Fruit fly (Drosophila melanogaster) whole organism, wandering third instar larva: ENCODE data around the gene tup.

Source experiments
- Dfd ChIP-seq: fragments of >200 bp; optimal IDR thresholded peaks from 2 replicates; lab custom pipeline; 2017; ENCODE audit warnings: missing biosample characterization, missing genetic modification characterization
- Dif ChIP-seq: fragments of 200-275, 200-300 bp; sonication (Bioruptor generic); optimal IDR thresholded peaks from 2 replicates; lab custom pipeline; 2018; ENCODE audit warnings: missing biosample characterization, missing genetic modification characterization; ENCODE audit not compliant: partially characterized antibody
- Mio ChIP-seq: sonication (Bioruptor generic); optimal IDR thresholded peaks from 2 replicates; lab custom pipeline; 2016; ENCODE audit warnings: missing biosample characterization, missing genetic modification characterization
- N ChIP-seq: fragments of >200 bp; optimal IDR thresholded peaks from 2 replicates; lab custom pipeline; 2018; ENCODE audit warnings: missing biosample characterization, missing external identifiers, missing genetic modification characterization
- OdsH ChIP-seq: fragments of 200-800 bp; sonication (Bioruptor generic); optimal IDR thresholded peaks from 2 replicates; lab custom pipeline; 2016; ENCODE audit warnings: missing biosample characterization, mild to moderate bottlenecking, missing genetic modification characterization
- Rel ChIP-seq, 2 experiments: fragments of 200-800 bp; sonication (Bioruptor generic) in 1 of 2; optimal IDR thresholded peaks; 2 replicates in 1 of 2; 3 replicates in 1 of 2; lab custom pipeline; 2016 to 2019; ENCODE audit warnings: mild to moderate bottlenecking in 2 of 2, missing biosample characterization in 2 of 2, missing genetic modification characterization in 2 of 2, moderate library complexity in 1 of 2
- Vsx2 ChIP-seq: fragments of 200-300, 225-300 bp; sonication (Bioruptor generic); optimal IDR thresholded peaks from 2 replicates; lab custom pipeline; 2018; ENCODE audit warnings: missing biosample characterization, missing genetic modification characterization; ENCODE audit not compliant: partially characterized antibody
- dsf ChIP-seq: sonication (Bioruptor generic); optimal IDR thresholded peaks from 2 replicates; lab custom pipeline; 2016; ENCODE audit warnings: missing biosample characterization, missing genetic modification characterization, borderline replicate concordance
- h ChIP-seq: fragments of 200-800 bp; sonication (Bioruptor generic); optimal IDR thresholded peaks from 3 replicates; lab custom pipeline; 2016; ENCODE audit warnings: missing biosample characterization, mild to moderate bottlenecking, missing genetic modification characterization
- pan ChIP-seq: fragments of >200 bp; optimal IDR thresholded peaks from 2 replicates; lab custom pipeline; 2017
- psq ChIP-seq: fragments of 200-800 bp; sonication (Bioruptor generic); optimal IDR thresholded peaks from 3 replicates; lab custom pipeline; 2017; ENCODE audit warnings: missing biosample characterization, mild to moderate bottlenecking, missing genetic modification characterization, moderate library complexity
- rgr ChIP-seq: fragments of 200-800 bp; sonication (Bioruptor generic); optimal IDR thresholded peaks from 3 replicates; lab custom pipeline; 2016; ENCODE audit warnings: missing biosample characterization, mild to moderate bottlenecking, missing genetic modification characterization
- woc ChIP-seq: sonication (Bioruptor generic); optimal IDR thresholded peaks from 2 replicates; lab custom pipeline; 2016; ENCODE audit warnings: missing biosample characterization, mild to moderate bottlenecking, missing genetic modification characterization

DNA sequence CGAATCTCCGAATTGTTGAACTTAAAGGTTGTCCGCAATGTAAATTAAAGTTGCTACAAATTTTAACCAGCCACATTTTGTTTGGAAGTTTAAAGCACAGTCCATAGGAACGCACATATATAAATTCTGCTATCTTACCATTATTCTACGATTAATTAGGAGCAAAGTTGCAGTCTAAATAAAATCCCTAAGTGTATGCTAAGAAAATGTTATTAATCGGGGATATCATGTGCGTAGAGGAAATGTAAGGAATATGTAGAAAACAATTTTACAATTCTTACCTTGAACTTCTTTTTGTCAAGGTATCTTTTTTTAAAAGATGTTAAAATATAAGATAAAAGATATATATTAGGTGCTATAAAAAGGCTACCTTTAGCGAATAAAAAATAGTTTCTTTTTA is 62.7 kb downstream of the tup start:
- TF ChIP-seq N (GFP tag; lab: Kevin White, UChicago) (no peak), woc (GFP tag; lab: Kevin White, UChicago) (no peak), h (GFP tag; lab: Kevin White, UChicago) (no peak), Dfd (GFP tag; lab: Kevin White, UChicago) (no peak), rgr (GFP tag; lab: Kevin White, UChicago) (no peak), dsf (GFP tag; lab: Kevin White, UChicago) (no peak), pan (no peak), Rel (GFP tag; optimal IDR thresholded peaks at IDR 0.05; lab: Kevin White, UChicago) (no peak), Rel (tag; optimal IDR thresholded peaks at IDR 0.05; lab: Kevin White, UChicago) (no peak), Vsx2 (GFP tag; lab: Kevin White, UChicago) (no peak), OdsH (GFP tag; lab: Kevin White, UChicago) (no peak), psq (GFP tag; lab: Kevin White, UChicago) (no peak), Mio (GFP tag; lab: Kevin White, UChicago) (no peak), Dif (no peak)
